Worm (Caenorhabditis elegans): Measurements from ENCODE around the gene npr-38.

Gene npr-38

ce11 chrX:6338446-6338845, 27.0 kb downstream of the npr-38 start:
- TF ChIP-seq unc-3 (GFP tag; conservative IDR thresholded peaks at IDR 0.05), result no peak
- no peak for TF ChIP-seq unc-3 (tag; optimal IDR thresholded peaks at IDR 0.05)
- no peak for TF ChIP-seq ceh-18 (tag; optimal IDR thresholded peaks at IDR 0.05)
- TF ChIP-seq pqm-1 (tag; optimal IDR thresholded peaks at IDR 0.05), result peak; percentile 40
- no peak for TF ChIP-seq zip-5 (tag; optimal IDR thresholded peaks at IDR 0.05)
- TF ChIP-seq fkh-6 (tag; optimal IDR thresholded peaks at IDR 0.05), result no peak
- peak; percentile 92 for TF ChIP-seq elt-2 (tag; optimal IDR thresholded peaks at IDR 0.05)
- TF ChIP-seq madf-2 (tag; optimal IDR thresholded peaks at IDR 0.05), result no peak
- TF ChIP-seq ceh-9 (tag; optimal IDR thresholded peaks at IDR 0.05), result no peak
- TF ChIP-seq dmd-4 (tag; optimal IDR thresholded peaks at IDR 0.05; ENCODE audit: borderline replicate concordance), result no peak

DNA sequence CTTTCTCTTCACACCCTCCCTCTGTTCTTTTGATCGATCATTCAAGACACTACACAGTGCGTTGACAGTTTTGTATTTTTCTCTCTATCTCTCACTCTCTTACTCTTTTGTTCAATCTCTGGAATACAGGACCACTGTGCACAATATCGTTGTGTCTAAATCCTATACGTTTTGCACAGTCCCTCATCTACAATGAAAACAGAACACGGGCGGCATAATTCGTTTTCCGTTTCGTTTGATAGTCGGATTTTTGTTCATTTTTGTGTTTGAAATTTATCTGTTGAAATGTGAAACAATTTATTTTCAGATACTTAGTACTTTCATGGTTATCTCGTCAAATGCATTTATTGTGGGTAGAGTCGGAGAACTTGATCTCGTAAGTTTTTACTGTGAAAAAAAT, 30.0 kb downstream of the npr-38 start, which contains the start of gene C03B1.7:
Gene C03B1.7 (plus strand): TSS at position 301 of the 400 bp plus-strand sequence.
- TF ChIP-seq npax-4 (tag; optimal IDR thresholded peaks at IDR 0.05) (no peak), lim-6 (tag; optimal IDR thresholded peaks at IDR 0.05) (no peak), ztf-16 (tag; optimal IDR thresholded peaks at IDR 0.05) (no peak), gmeb-2 (tag; optimal IDR thresholded peaks at IDR 0.05) (no peak), nfya-1 (tag; optimal IDR thresholded peaks at IDR 0.05) (no peak), unc-55 (GFP tag; optimal IDR thresholded peaks at IDR 0.05) (no peak), fax-1 (tag; optimal IDR thresholded peaks at IDR 0.05) (no peak), elt-4 (tag; optimal IDR thresholded peaks at IDR 0.05) (no peak), sdc-2 (tag; optimal IDR thresholded peaks at IDR 0.05) (no peak), dve-1 (tag; optimal IDR thresholded peaks at IDR 0.05) (no peak), K09A11.1 (tag; optimal IDR thresholded peaks at IDR 0.05; ENCODE audit: insufficient read depth) (no peak), C08G9.2 (tag; optimal IDR thresholded peaks at IDR 0.05) (no peak), F13H6.1 (tag; optimal IDR thresholded peaks at IDR 0.05) (no peak)

- no peak for TF ChIP-seq odd-2 (tag; optimal IDR thresholded peaks at IDR 0.05)
- TF ChIP-seq ets-4 (tag; optimal IDR thresholded peaks at IDR 0.05), result no peak
- no peak for TF ChIP-seq hlh-6 (tag; optimal IDR thresholded peaks at IDR 0.05)
These were observed 34.3 kb downstream of the npr-38 start for ce11 chrX:6345785-6346184.

- TF ChIP-seq ceh-34 (tag; optimal IDR thresholded peaks at IDR 0.05), result no peak
- no peak for TF ChIP-seq C38D4.7 (GFP tag; optimal IDR thresholded peaks at IDR 0.05)
These were observed 35.5 kb downstream of the npr-38 start, which contains the start of gene C03B1.9 for ce11 chrX:6347013-6347412. Gene C03B1.9, minus strand, starts transcription at chrX:6347113.

DNA sequence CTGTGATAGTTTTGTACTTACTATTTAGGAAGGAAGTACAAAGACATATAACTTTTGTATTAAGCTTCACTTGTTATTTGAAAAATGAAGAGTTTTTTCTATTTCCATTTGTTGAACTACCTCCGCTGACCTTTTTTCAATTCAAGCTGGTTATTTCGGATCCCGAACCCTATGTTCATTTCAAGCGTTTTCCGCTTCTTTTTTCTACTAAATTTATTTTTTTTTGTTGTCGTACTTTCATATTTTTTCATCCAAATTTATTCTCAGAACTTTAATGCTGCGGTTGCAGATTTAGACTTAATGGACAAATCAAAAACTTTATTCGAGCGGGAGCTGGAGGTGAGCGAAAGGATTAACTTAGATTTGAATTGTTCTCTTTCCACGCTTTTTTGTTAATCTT, 38.5 kb downstream of the npr-38 start, which contains the start of gene C03B1.6:
Gene C03B1.6 (plus strand): TSS at position 301 of the 400 bp plus-strand sequence.
- TF ChIP-seq dve-1 (tag; optimal IDR thresholded peaks at IDR 0.05) (no peak), Y22D7AL.16 (tag; optimal IDR thresholded peaks at IDR 0.05) (no peak), ceh-9 (tag; optimal IDR thresholded peaks at IDR 0.05) (no peak), K09A11.1 (tag; optimal IDR thresholded peaks at IDR 0.05; ENCODE audit: insufficient read depth) (no peak), fkh-6 (tag; optimal IDR thresholded peaks at IDR 0.05) (no peak), nfya-1 (tag; optimal IDR thresholded peaks at IDR 0.05) (no peak), nhr-11 (tag; optimal IDR thresholded peaks at IDR 0.05) (no peak), madf-2 (tag; optimal IDR thresholded peaks at IDR 0.05) (no peak)

ce11 chrX:6353763-6354162, 42.3 kb downstream of the npr-38 start:
- no peak for TF ChIP-seq ceh-30 (tag; optimal IDR thresholded peaks at IDR 0.05)
- no peak for TF ChIP-seq che-1 (tag; optimal IDR thresholded peaks at IDR 0.05)
- TF ChIP-seq K02D7.2 (tag; optimal IDR thresholded peaks at IDR 0.05), result no peak
- TF ChIP-seq pha-4 (tag; optimal IDR thresholded peaks at IDR 0.05), result no peak
- TF ChIP-seq ceh-45 (GFP tag; IDR thresholded peaks at IDR 0.05), result no peak
- TF ChIP-seq ahr-1 (tag; optimal IDR thresholded peaks at IDR 0.05), result no peak
- no peak for TF ChIP-seq hlh-30 (tag; optimal IDR thresholded peaks at IDR 0.05; ENCODE audit: insufficient read depth)
- no peak for TF ChIP-seq ceh-48 (tag; optimal IDR thresholded peaks at IDR 0.05)
- TF ChIP-seq C38D4.7 (GFP tag; optimal IDR thresholded peaks at IDR 0.05), result no peak
- no peak for TF ChIP-seq Y22D7AL.16 (tag; optimal IDR thresholded peaks at IDR 0.05)
